Worm (Caenorhabditis elegans) whole organism, midembryonic: ENCODE data around the gene Y17G7B.23.

ENCODE experiments used
- T22C8.4 ChIP-seq: fragments of 200-800 bp; sonication (Bioruptor generic); IDR thresholded peaks from 2 replicates; pipeline ENCODE4 v1.3.6; 2022; ENCODE audit warnings: missing genetic modification characterization, missing compliant biosample characterization
- flt-1 ChIP-seq: fragments of 200-800 bp; sonication (Bioruptor generic); IDR thresholded peaks from 2 replicates; pipeline ENCODE4 v1.3.6; 2022; ENCODE audit warnings: missing genetic modification characterization, missing compliant biosample characterization
- klf-2 ChIP-seq: fragments of 200-800 bp; sonication (Bioruptor generic); conservative IDR thresholded peaks from 2 replicates; pipeline ENCODE4 v1.3.6; 2022; ENCODE audit warnings: missing genetic modification reagents, missing genetic modification characterization, missing compliant biosample characterization
- med-1 ChIP-seq: sonication (generic microtip); optimal IDR thresholded peaks from 2 replicates; lab custom pipeline; 2017; ENCODE audit warnings: missing genetic modification characterization, mild to moderate bottlenecking, missing compliant biosample characterization, antibody characterized with exemption, missing genetic modification reagents; ENCODE audit not compliant: insufficient read depth
- ref-1 ChIP-seq: fragments of 200-800 bp; sonication (Bioruptor generic); conservative IDR thresholded peaks from 2 replicates; pipeline ENCODE4 v1.3.6; 2022; ENCODE audit warnings: missing genetic modification reagents, missing genetic modification characterization, missing compliant biosample characterization
- tab-1 ChIP-seq: fragments of 200-800 bp; sonication (Bioruptor generic); IDR thresholded peaks from 2 replicates; pipeline ENCODE4 v1.3.6; 2022; ENCODE audit warnings: missing genetic modification characterization, missing compliant biosample characterization
- ztf-23 ChIP-seq: fragments of 200-800 bp; sonication (Bioruptor generic); IDR thresholded peaks from 2 replicates; pipeline ENCODE4 v1.3.6; 2022; ENCODE audit warnings: missing genetic modification reagents, missing genetic modification characterization, missing compliant biosample characterization
- ztf-29 ChIP-seq: fragments of 200-800 bp; sonication (Bioruptor generic); IDR thresholded peaks from 2 replicates; pipeline ENCODE4 v1.3.6; 2022; ENCODE audit warnings: missing genetic modification reagents, missing genetic modification characterization, missing compliant biosample characterization

DNA sequence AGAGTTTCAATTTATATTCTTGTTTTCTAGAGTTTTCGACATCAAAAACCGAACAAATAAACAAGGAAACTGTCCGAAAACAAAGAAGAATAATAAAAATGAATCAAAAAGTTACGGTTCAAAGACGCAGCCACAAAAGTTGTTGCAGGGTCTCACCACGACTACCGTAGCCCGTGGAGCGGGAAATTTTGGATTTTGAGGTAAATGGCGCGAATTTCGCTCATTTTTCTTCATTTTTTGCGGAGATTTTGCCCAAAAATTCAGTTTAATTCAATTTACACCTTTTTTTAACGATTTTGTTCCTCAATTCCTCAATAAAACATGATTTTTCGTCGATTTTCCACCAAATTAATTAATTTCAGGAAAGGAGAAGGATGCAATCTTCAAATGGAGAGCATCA is 30.7 kb upstream of the Y17G7B.23 start, which contains the start of gene mex-1:
- no peak for TF ChIP-seq tab-1
- no peak for TF ChIP-seq T22C8.4
- TF ChIP-seq ref-1: no peak
- TF ChIP-seq ztf-29 (GFP tag; lab: Robert Waterston, UW): no peak
- TF ChIP-seq flt-1 (GFP tag; lab: Robert Waterston, UW): no peak
- no peak for TF ChIP-seq med-1 (GFP tag; lab: Kevin White, UChicago)
- no peak for TF ChIP-seq ztf-23 (GFP tag; lab: Robert Waterston, UW)
- no peak for TF ChIP-seq klf-2
